Worm (Caenorhabditis elegans) whole organism, late embryonic: Measurements from ENCODE around the gene C09G9.3.

Experiments
- C38D4.7 ChIP-seq: fragments of 200-800 bp; sonication (Bioruptor generic); optimal IDR thresholded peaks from 2 replicates; lab custom pipeline; 2018; ENCODE audit warnings: mild to moderate bottlenecking, missing genetic modification characterization, moderate library complexity, missing compliant biosample characterization
- ahr-1 ChIP-seq: sonication (generic microtip); optimal IDR thresholded peaks from 2 replicates; lab custom pipeline; 2016; ENCODE audit warnings: missing genetic modification characterization, missing compliant biosample characterization
- ama-1 ChIP-seq: fragments of 150-350 bp; optimal IDR thresholded peaks from 2 replicates; lab custom pipeline; 2014
- ceh-18 ChIP-seq: sonication (generic microtip); optimal IDR thresholded peaks from 2 replicates; lab custom pipeline; 2016; ENCODE audit warnings: missing genetic modification characterization, missing compliant biosample characterization
- ceh-22 ChIP-seq: sonication (generic microtip); optimal IDR thresholded peaks from 2 replicates; lab custom pipeline; 2017; ENCODE audit warnings: missing biosample characterization, missing genetic modification characterization
- ceh-24 ChIP-seq: sonication (generic microtip); optimal IDR thresholded peaks from 2 replicates; lab custom pipeline; 2016; ENCODE audit warnings: mild to moderate bottlenecking, missing genetic modification characterization, missing compliant biosample characterization
- ceh-31 ChIP-seq: sonication (generic microtip); optimal IDR thresholded peaks from 2 replicates; lab custom pipeline; 2016; ENCODE audit warnings: missing genetic modification characterization, missing compliant biosample characterization
- ceh-34 ChIP-seq: sonication (generic microtip); optimal IDR thresholded peaks from 2 replicates; lab custom pipeline; 2016; ENCODE audit warnings: mild to moderate bottlenecking, missing genetic modification characterization, missing compliant biosample characterization
- ceh-45 ChIP-seq: fragments of 200-800 bp; sonication (Bioruptor generic); IDR thresholded peaks from 2 replicates; pipeline ENCODE4 v1.3.6; 2022; ENCODE audit warnings: missing genetic modification reagents, missing genetic modification characterization, missing compliant biosample characterization
- ceh-6 ChIP-seq: fragments of 200-800 bp; sonication (Bioruptor generic); optimal IDR thresholded peaks from 2 replicates; lab custom pipeline; 2018; ENCODE audit warnings: mild to moderate bottlenecking, missing genetic modification characterization, missing compliant biosample characterization
- ceh-9 ChIP-seq: sonication (generic microtip); optimal IDR thresholded peaks from 2 replicates; lab custom pipeline; 2016; ENCODE audit warnings: mild to moderate bottlenecking, missing genetic modification characterization, inconsistent platforms, missing compliant biosample characterization
- dmd-4 ChIP-seq: sonication (generic microtip); optimal IDR thresholded peaks from 2 replicates; lab custom pipeline; 2016; ENCODE audit warnings: borderline replicate concordance, missing genetic modification characterization, missing compliant biosample characterization
- dve-1 ChIP-seq: sonication (generic microtip); optimal IDR thresholded peaks from 2 replicates; lab custom pipeline; 2017; ENCODE audit warnings: antibody characterized with exemption, mild to moderate bottlenecking, missing genetic modification characterization, missing compliant biosample characterization
- elt-2 ChIP-seq: sonication (generic microtip); optimal IDR thresholded peaks from 2 replicates; lab custom pipeline; 2016; ENCODE audit warnings: missing genetic modification reagents, missing genetic modification characterization, missing compliant biosample characterization
- ets-4 ChIP-seq: sonication (generic microtip); optimal IDR thresholded peaks from 2 replicates; lab custom pipeline; 2016; ENCODE audit warnings: missing genetic modification characterization, missing compliant biosample characterization
- fkh-10 ChIP-seq: fragments of 150-350 bp; optimal IDR thresholded peaks from 2 replicates; lab custom pipeline; 2014; ENCODE audit warnings: missing biosample characterization, missing genetic modification reagents, missing genetic modification characterization
- hlh-13 ChIP-seq: fragments of 200-800 bp; sonication (Bioruptor generic); optimal IDR thresholded peaks from 2 replicates; lab custom pipeline; 2018; ENCODE audit warnings: mild to moderate bottlenecking, missing genetic modification characterization, missing compliant biosample characterization
- hlh-30 ChIP-seq: sonication (generic microtip); optimal IDR thresholded peaks from 2 replicates; lab custom pipeline; 2017; ENCODE audit warnings: antibody characterized with exemption, missing genetic modification characterization, missing compliant biosample characterization; ENCODE audit not compliant: insufficient read depth
- hlh-6 ChIP-seq: sonication (generic microtip); optimal IDR thresholded peaks from 2 replicates; lab custom pipeline; 2016; ENCODE audit warnings: missing genotype, missing genetic modification characterization, missing compliant biosample characterization
- lim-6 ChIP-seq: sonication (generic microtip); optimal IDR thresholded peaks from 2 replicates; lab custom pipeline; 2016; ENCODE audit warnings: missing genetic modification characterization, missing compliant biosample characterization
- lin-11 ChIP-seq: fragments of 200-800 bp; sonication (Bioruptor generic); optimal IDR thresholded peaks from 2 replicates; lab custom pipeline; 2018; ENCODE audit warnings: mild to moderate bottlenecking, missing genetic modification characterization, missing compliant biosample characterization
- mec-3 ChIP-seq: sonication (generic microtip); optimal IDR thresholded peaks from 2 replicates; lab custom pipeline; 2016; ENCODE audit warnings: borderline replicate concordance, missing genetic modification characterization, missing compliant biosample characterization
- nfya-1 ChIP-seq: sonication (generic microtip); optimal IDR thresholded peaks from 2 replicates; lab custom pipeline; 2017; ENCODE audit warnings: missing genetic modification characterization, mild to moderate bottlenecking, missing compliant biosample characterization, antibody characterized with exemption, moderate library complexity
- nhr-232 ChIP-seq: sonication (generic microtip); optimal IDR thresholded peaks from 2 replicates; lab custom pipeline; 2016; ENCODE audit warnings: missing genetic modification characterization, missing compliant biosample characterization
- npax-4 ChIP-seq: sonication (generic microtip); optimal IDR thresholded peaks from 2 replicates; lab custom pipeline; 2016; ENCODE audit warnings: missing genetic modification characterization, missing compliant biosample characterization
- pag-3 ChIP-seq: sonication (generic microtip); optimal IDR thresholded peaks from 2 replicates; lab custom pipeline; 2016; ENCODE audit warnings: missing compliant biosample characterization, missing genetic modification characterization, borderline replicate concordance
- pat-9 ChIP-seq: fragments of 200-800 bp; sonication (Bioruptor generic); optimal IDR thresholded peaks from 2 replicates; lab custom pipeline; 2018; ENCODE audit warnings: mild to moderate bottlenecking, missing genetic modification characterization, moderate library complexity, missing compliant biosample characterization
- pax-1 ChIP-seq: fragments of 150-350 bp; optimal IDR thresholded peaks from 2 replicates; lab custom pipeline; 2014; ENCODE audit warnings: missing biosample characterization, missing genetic modification characterization
- pha-4 ChIP-seq: fragments of 150-350 bp; optimal IDR thresholded peaks from 2 replicates; lab custom pipeline; 2018; ENCODE audit warnings: missing biosample characterization, missing genetic modification reagents, missing genetic modification characterization
- pqm-1 ChIP-seq: sonication (generic microtip); optimal IDR thresholded peaks from 2 replicates; lab custom pipeline; 2016; ENCODE audit warnings: missing genetic modification characterization, missing compliant biosample characterization
- pros-1 ChIP-seq: fragments of 150-350 bp; optimal IDR thresholded peaks from 2 replicates; lab custom pipeline; 2014; ENCODE audit warnings: missing biosample characterization, missing genetic modification reagents, missing genetic modification characterization
- sdc-2 ChIP-seq: sonication (generic microtip); optimal IDR thresholded peaks from 2 replicates; lab custom pipeline; 2016; ENCODE audit warnings: missing genotype, missing genetic modification characterization, missing compliant biosample characterization
- sox-2 ChIP-seq: fragments of 200-800 bp; sonication (Bioruptor generic); IDR thresholded peaks from 2 replicates; pipeline ENCODE4 v1.3.6; 2022; ENCODE audit warnings: missing genetic modification reagents, missing genetic modification characterization, missing compliant biosample characterization
- syd-9 ChIP-seq: sonication (generic microtip); optimal IDR thresholded peaks from 2 replicates; lab custom pipeline; 2016; ENCODE audit warnings: mild to moderate bottlenecking, missing genetic modification characterization, moderate library complexity, missing compliant biosample characterization
- unc-42 ChIP-seq: sonication (generic microtip); optimal IDR thresholded peaks from 2 replicates; lab custom pipeline; 2016; ENCODE audit warnings: missing genotype, missing genetic modification characterization, missing compliant biosample characterization
- unc-55 ChIP-seq: sonication (generic microtip); optimal IDR thresholded peaks from 2 replicates; lab custom pipeline; 2017; ENCODE audit warnings: missing biosample characterization, missing genetic modification reagents, missing genetic modification characterization
- unc-86 ChIP-seq: sonication (generic microtip); optimal IDR thresholded peaks from 2 replicates; lab custom pipeline; 2016; ENCODE audit warnings: missing genetic modification characterization, missing compliant biosample characterization

The C09G9.3 gene

DNA sequence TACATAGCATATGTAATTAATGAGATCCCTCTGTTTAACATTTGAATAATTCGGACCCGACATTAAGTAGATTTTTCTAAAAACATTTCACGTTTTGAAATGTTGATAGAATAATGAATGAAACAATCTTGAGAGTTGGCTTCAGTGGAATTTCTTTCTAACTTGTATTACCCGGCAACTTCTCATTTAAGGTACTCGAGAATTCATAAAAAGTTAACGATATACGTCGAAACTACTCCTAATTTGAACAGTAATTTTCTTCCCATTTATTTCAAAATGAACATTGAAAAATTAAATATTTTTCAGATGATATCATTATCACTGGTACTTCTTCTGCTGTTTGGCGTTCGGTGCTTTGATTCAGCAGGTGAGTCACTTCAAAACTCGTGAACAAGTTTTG lies 33.9 kb upstream of the C09G9.3 start, which contains the start of gene C27B7.7:
Gene C27B7.7, plus strand, starts transcription at position 301 of the 400 bp plus-strand sequence.
- TF ChIP-seq unc-86 (no peak), nfya-1 (tag; lab: Kevin White, UChicago) (no peak), mec-3 (tag; lab: Kevin White, UChicago) (no peak), pag-3 (tag; lab: Kevin White, UChicago) (no peak), elt-2 (no peak), npax-4 (tag; lab: Kevin White, UChicago) (no peak), ceh-34 (tag; lab: Kevin White, UChicago) (no peak), ets-4 (tag; lab: Kevin White, UChicago) (no peak), lim-6 (tag; lab: Kevin White, UChicago) (no peak), ceh-18 (tag; lab: Kevin White, UChicago) (no peak), dmd-4 (tag; lab: Kevin White, UChicago) (no peak), hlh-13 (no peak), sdc-2 (tag; lab: Kevin White, UChicago) (no peak), ceh-9 (tag; lab: Kevin White, UChicago) (no peak), hlh-6 (tag; lab: Kevin White, UChicago) (no peak), C38D4.7 (GFP tag; lab: Kevin White, UChicago) (no peak), ceh-22 (tag; lab: Kevin White, UChicago) (no peak)
- TF ChIP-seq, all 69 proteins: peak for 0

DNA sequence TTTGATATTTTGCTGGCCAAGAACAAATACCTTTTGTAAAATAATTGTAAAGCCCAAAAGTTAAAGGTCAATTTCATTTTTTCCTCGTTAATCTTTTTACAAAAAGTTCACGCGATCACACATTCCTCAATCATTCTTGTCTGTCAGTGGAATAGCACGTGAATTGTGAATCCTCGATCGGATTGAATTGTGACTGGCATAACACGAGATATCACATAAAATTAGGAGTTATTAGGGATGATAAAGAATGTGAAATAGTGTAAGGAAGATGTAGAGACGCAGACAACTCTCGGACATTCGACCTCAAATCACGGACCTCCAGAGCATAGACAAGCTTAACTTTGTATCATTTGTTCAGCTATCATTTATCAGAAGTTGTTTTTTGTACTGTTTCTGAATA lies 33.3 kb upstream of the C09G9.3 start, which contains the start of gene C27B7.6:
Gene C27B7.6, minus strand, starts transcription at position 182 of the 400 bp plus-strand sequence.
- TF ChIP-seq pat-9 (tag; lab: Kevin White, UChicago) = no peak
- TF ChIP-seq hlh-30 (tag; lab: Kevin White, UChicago) = no peak
- peak; percentile 69 for TF ChIP-seq unc-55 (GFP tag; lab: Kevin White, UChicago)

DNA sequence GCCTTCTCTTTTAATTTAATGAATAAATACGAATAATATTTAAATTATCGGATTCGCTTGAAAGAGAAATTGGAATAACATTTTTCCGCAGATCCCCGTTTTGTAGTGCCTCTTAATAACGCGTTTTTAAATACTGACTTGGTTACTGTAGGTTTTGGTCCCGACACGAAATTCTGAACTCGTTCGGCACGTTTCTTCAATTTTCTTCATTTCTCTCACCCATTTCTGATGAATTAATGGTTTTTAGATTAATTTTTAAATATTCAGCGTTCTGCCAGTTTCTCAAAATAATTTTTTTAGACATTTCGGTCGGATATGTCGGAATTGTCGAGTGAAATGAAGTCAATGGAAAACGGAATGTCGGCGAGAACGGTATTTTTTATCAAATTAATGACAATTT lies 28.5 kb upstream of the C09G9.3 start, which contains the start of gene C27B7.5:
Gene C27B7.5, plus strand, starts transcription at position 301 of the 400 bp plus-strand sequence.
- TF ChIP-seq pqm-1 (tag; lab: Kevin White, UChicago) (no peak), syd-9 (tag; lab: Kevin White, UChicago) (no peak), unc-42 (tag; lab: Kevin White, UChicago) (no peak), mec-3 (tag; lab: Kevin White, UChicago) (no peak), ceh-45 (no peak), dve-1 (tag; lab: Kevin White, UChicago) (no peak), pha-4 (tag; lab: Kevin White, UChicago) (no peak), fkh-10 (GFP tag; lab: Kevin White, UChicago) (no peak), lin-11 (no peak)
- TF ChIP-seq, all 69 proteins: peak for 0

DNA sequence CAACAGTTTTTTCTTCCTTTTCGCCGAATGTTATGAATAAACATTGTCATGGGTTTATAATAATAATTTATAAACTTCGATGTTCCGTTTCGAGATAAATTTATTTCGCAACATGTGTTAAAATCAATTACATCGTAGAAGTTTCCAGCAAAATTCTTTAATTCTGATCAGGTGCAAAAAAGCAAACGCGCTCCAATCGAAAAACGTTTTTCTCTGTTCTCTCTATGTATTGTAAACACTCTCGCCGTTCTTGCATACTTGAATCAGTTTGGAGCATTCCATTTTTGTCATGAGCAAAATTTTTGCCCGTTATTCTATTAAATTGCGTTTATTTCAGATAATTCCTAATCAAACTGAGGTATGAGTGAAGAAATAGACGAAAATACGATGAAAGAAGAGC lies 20.9 kb upstream of the C09G9.3 start, which contains the start of gene rad-54.L2:
Gene rad-54.L2, plus strand, starts transcription at position 332 of the 400 bp plus-strand sequence.
- TF ChIP-seq ceh-24 (tag; lab: Kevin White, UChicago) = no peak
- TF ChIP-seq nhr-232 (tag; lab: Kevin White, UChicago) = no peak
- peak; percentile 46 for TF ChIP-seq pax-1 (tag; lab: Kevin White, UChicago)
- TF ChIP-seq nfya-1 (tag; lab: Kevin White, UChicago) = peak; percentile 0
- TF ChIP-seq npax-4 (tag; lab: Kevin White, UChicago) = no peak
- TF ChIP-seq ceh-6 (GFP tag; lab: Kevin White, UChicago) = no peak
- TF ChIP-seq unc-55 (GFP tag; lab: Kevin White, UChicago) = peak; percentile 62
- no peak for TF ChIP-seq sox-2 (GFP tag; lab: Robert Waterston, UW)
- TF ChIP-seq pros-1 = no peak
- TF ChIP-seq ceh-18 (tag; lab: Kevin White, UChicago) = no peak
- no peak for TF ChIP-seq ahr-1 (tag; lab: Kevin White, UChicago)
- peak; percentile 55 for TF ChIP-seq hlh-30 (tag; lab: Kevin White, UChicago)
- TF ChIP-seq ceh-9 (tag; lab: Kevin White, UChicago) = no peak
- TF ChIP-seq pqm-1 (tag; lab: Kevin White, UChicago) = no peak
- TF ChIP-seq C38D4.7 (GFP tag; lab: Kevin White, UChicago) = no peak
- TF ChIP-seq dmd-4 (tag; lab: Kevin White, UChicago) = no peak
- no peak for TF ChIP-seq ceh-45
- no peak for TF ChIP-seq ama-1 (lab: Kevin White, UChicago)
- TF ChIP-seq ceh-31 (tag; lab: Kevin White, UChicago) = peak; percentile 40
